Fruit fly (Drosophila melanogaster) Kc167 (cell line): Measurements from ENCODE around the gene InR.

Experiments used
- Myc ChIP-seq: fragments of >200 bp; optimal IDR thresholded peaks from 2 replicates; lab custom pipeline; 2017; ENCODE audit warnings: missing external identifiers
- insv ChIP-seq: fragments of >200 bp; optimal IDR thresholded peaks from 3 replicates; lab custom pipeline; 2018; ENCODE audit warnings: missing external identifiers

- TF ChIP-seq insv (lab: Kevin White, UChicago) (no peak), Myc (lab: Kevin White, UChicago) (no peak)
These were observed 16.1 kb upstream of the InR start for dm6 chr3R:21635181-21635580.
